Fruit fly (Drosophila melanogaster) whole organism, pupa: ENCODE results near the gene CG10208.

Experiments used
- CG32121 ChIP-seq: fragments of 200-800 bp; sonication (Bioruptor generic); IDR thresholded peaks from 2 replicates; pipeline ENCODE4 v1.3.6; 2022; ENCODE audit warnings: missing biosample characterization, missing genetic modification characterization
- CG4496 ChIP-seq: fragments of 200-800 bp; sonication (Bioruptor generic); IDR thresholded peaks from 3 replicates; pipeline ENCODE4 v1.3.6; 2022; ENCODE audit warnings: missing biosample characterization, missing genetic modification characterization
- CG8159 ChIP-seq: fragments of 200-800 bp; sonication (Bioruptor generic); optimal IDR thresholded peaks from 3 replicates; lab custom pipeline; 2018; ENCODE audit warnings: missing biosample characterization, mild to moderate bottlenecking, missing genetic modification characterization, moderate library complexity

DNA sequence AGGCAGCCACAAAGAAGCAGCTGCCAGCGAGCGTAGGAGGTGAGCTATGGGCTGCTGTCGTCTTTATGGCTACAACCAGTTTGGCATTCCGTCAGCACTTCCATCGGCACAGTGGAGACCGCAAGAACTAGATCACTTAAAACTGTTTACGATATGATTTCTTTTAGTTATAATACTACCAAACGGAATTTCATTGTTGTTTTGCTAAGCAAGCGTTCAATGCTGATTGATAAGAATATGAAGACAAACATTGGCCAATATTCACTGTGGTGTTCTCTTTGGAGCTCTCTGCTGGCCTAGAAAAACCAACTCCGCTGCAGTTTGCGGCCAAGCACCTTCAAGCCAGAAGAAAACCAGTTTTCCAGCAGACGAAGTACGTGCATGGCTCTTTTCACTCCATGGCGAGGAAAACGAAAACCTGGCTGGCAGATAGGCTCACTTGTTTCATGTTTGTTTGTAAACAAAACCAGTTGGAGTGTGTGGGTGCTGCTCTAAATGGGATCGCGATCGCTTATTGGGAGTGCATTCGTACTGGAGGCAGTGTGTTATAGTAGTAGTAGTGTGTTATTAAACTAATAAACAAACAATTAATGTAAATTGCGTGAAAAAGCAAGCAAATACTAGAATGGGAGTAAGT, 43.8 kb upstream of the CG10208 start:
- TF ChIP-seq CG32121 (GFP tag; lab: Robert Waterston, UW) (peak; percentile 83), CG8159 (tag; lab: Kevin White, UChicago) (no peak), CG4496 (peak; percentile 86; the same call in 2 of the 3 replicates)
